Worm (Caenorhabditis elegans) whole organism, L4 larva: ENCODE results near the gene sas-7.
A peak's percentile ranks its signal among the peaks of the same experiment; 100 is the strongest.

Experiments used
- F10B5.3 ChIP-seq: sonication (generic microtip); optimal IDR thresholded peaks from 2 replicates; lab custom pipeline; 2016; ENCODE audit warnings: mild to moderate bottlenecking, missing genetic modification characterization, missing compliant biosample characterization
- F26F4.8 ChIP-seq: fragments of 200-800 bp; sonication (Bioruptor generic); conservative IDR thresholded peaks from 2 replicates; pipeline ENCODE4 v1.3.6; 2022; ENCODE audit warnings: missing genetic modification characterization, missing compliant biosample characterization
- F49E8.2 ChIP-seq: sonication (generic microtip); optimal IDR thresholded peaks from 2 replicates; lab custom pipeline; 2016; ENCODE audit warnings: missing compliant biosample characterization, mild to moderate bottlenecking, missing genetic modification characterization, borderline replicate concordance
- ZK337.2 ChIP-seq: fragments of 200-800 bp; sonication (Bioruptor generic); IDR thresholded peaks from 2 replicates; pipeline ENCODE4 v1.3.6; 2022; ENCODE audit warnings: missing genetic modification reagents, missing genetic modification characterization, missing compliant biosample characterization
- aha-1 ChIP-seq: fragments of 150-350 bp; peaks from one replicate; lab custom pipeline; 2014; ENCODE audit warnings: missing biosample characterization, missing genetic modification characterization
- ama-1 ChIP-seq: fragments of 150-350 bp; optimal IDR thresholded peaks from 2 replicates; lab custom pipeline; 2014; ENCODE audit warnings: inconsistent platforms, mixed read lengths
- ceh-32 ChIP-seq: sonication (generic microtip); optimal IDR thresholded peaks from 2 replicates; lab custom pipeline; 2016; ENCODE audit warnings: mild to moderate bottlenecking, missing genetic modification characterization, missing compliant biosample characterization; ENCODE audit not compliant: poor library complexity
- ceh-62 ChIP-seq: sonication (generic microtip); optimal IDR thresholded peaks from 2 replicates; lab custom pipeline; 2017; ENCODE audit warnings: missing biosample characterization, missing genetic modification characterization
- ctbp-1 ChIP-seq: fragments of 200-800 bp; sonication (Bioruptor generic); IDR thresholded peaks from 2 replicates; pipeline ENCODE4 v1.3.6; 2022; ENCODE audit warnings: missing genetic modification reagents, missing genetic modification characterization, missing compliant biosample characterization
- daf-12 ChIP-seq: fragments of 150-350 bp; optimal IDR thresholded peaks from 2 replicates; lab custom pipeline; 2014; ENCODE audit warnings: missing biosample characterization, missing genetic modification reagents, missing genetic modification characterization
- daf-19 ChIP-seq: fragments of 200-800 bp; sonication (Bioruptor generic); conservative IDR thresholded peaks from 2 replicates; pipeline ENCODE4 v1.3.6; 2022; ENCODE audit warnings: missing genetic modification characterization, missing compliant biosample characterization
- daf-8 ChIP-seq: fragments of 200-800 bp; sonication (Bioruptor generic); IDR thresholded peaks from 2 replicates; pipeline ENCODE4 v1.3.6; 2022; ENCODE audit warnings: missing genetic modification characterization, missing compliant biosample characterization
- dmd-6 ChIP-seq: fragments of 200-800 bp; sonication (Bioruptor generic); IDR thresholded peaks from 2 replicates; pipeline ENCODE4 v1.3.6; 2022; ENCODE audit warnings: missing genetic modification reagents, missing genetic modification characterization, missing compliant biosample characterization
- egl-43 ChIP-seq: fragments of 200-800 bp; sonication (Bioruptor generic); IDR thresholded peaks from 2 replicates; pipeline ENCODE4 v1.3.6; 2022; ENCODE audit warnings: missing genetic modification reagents, missing genetic modification characterization, missing compliant biosample characterization
- fos-1 ChIP-seq: fragments of 150-350 bp; optimal IDR thresholded peaks from 2 replicates; lab custom pipeline; 2014; ENCODE audit warnings: missing biosample characterization, missing genetic modification characterization
- hlh-11 ChIP-seq: fragments of 200-800 bp; sonication (Bioruptor generic); optimal IDR thresholded peaks from 2 replicates; lab custom pipeline; 2018; ENCODE audit warnings: mild to moderate bottlenecking, missing genetic modification characterization, missing compliant biosample characterization
- hlh-30 ChIP-seq: sonication (generic microtip); optimal IDR thresholded peaks from 2 replicates; lab custom pipeline; 2017; ENCODE audit warnings: antibody characterized with exemption, mild to moderate bottlenecking, missing genetic modification characterization, missing compliant biosample characterization; ENCODE audit not compliant: insufficient read depth
- hmg-1.1 ChIP-seq: fragments of 200-800 bp; sonication (Bioruptor generic); IDR thresholded peaks from 2 replicates; pipeline ENCODE4 v1.3.6; 2022; ENCODE audit warnings: missing genetic modification reagents, missing genetic modification characterization, missing compliant biosample characterization
- lin-1 ChIP-seq: fragments of 200-800 bp; sonication (Bioruptor generic); IDR thresholded peaks from 2 replicates; pipeline ENCODE4 v1.3.6; 2022; ENCODE audit warnings: missing genetic modification reagents, missing genetic modification characterization, missing compliant biosample characterization
- lin-13 ChIP-seq: fragments of 150-350 bp; optimal IDR thresholded peaks from 2 replicates; lab custom pipeline; 2014; ENCODE audit warnings: missing biosample characterization, missing genetic modification reagents, missing genetic modification characterization
- lsy-2 ChIP-seq, 2 experiments: fragments of 150-350 bp in 1 of 2; sonication (generic microtip) in 1 of 2; optimal IDR thresholded peaks; 2 replicates each; lab custom pipeline; 2014 to 2017; ENCODE audit warnings: missing biosample characterization in 2 of 2, missing genetic modification characterization in 2 of 2
- mdl-1 ChIP-seq, 2 experiments: fragments of 150-350 bp in 1 of 2; sonication (generic microtip) in 1 of 2; optimal IDR thresholded peaks; 2 replicates each; lab custom pipeline; 2014 to 2017; ENCODE audit warnings: missing biosample characterization in 2 of 2, missing genetic modification characterization in 2 of 2
- mes-2 ChIP-seq: sonication (generic microtip); optimal IDR thresholded peaks from 2 replicates; lab custom pipeline; 2016; ENCODE audit warnings: missing genotype, mild to moderate bottlenecking, missing genetic modification characterization, missing compliant biosample characterization; ENCODE audit not compliant: poor library complexity, severe bottlenecking
- mxl-3 ChIP-seq: fragments of 200-800 bp; sonication (Bioruptor generic); optimal IDR thresholded peaks from 2 replicates; lab custom pipeline; 2018; ENCODE audit warnings: mild to moderate bottlenecking, missing genetic modification characterization, missing compliant biosample characterization
- nhr-10 ChIP-seq: fragments of 150-350 bp; optimal IDR thresholded peaks from 2 replicates; lab custom pipeline; 2014; ENCODE audit warnings: missing biosample characterization, missing genetic modification characterization
- nhr-28 ChIP-seq: fragments of 150-350 bp; optimal IDR thresholded peaks from 2 replicates; lab custom pipeline; 2014; ENCODE audit warnings: missing biosample characterization, missing genetic modification characterization
- pqm-1 ChIP-seq: sonication (generic microtip); optimal IDR thresholded peaks from 2 replicates; lab custom pipeline; 2017; ENCODE audit warnings: missing biosample characterization, missing genetic modification characterization
- saeg-2 ChIP-seq: fragments of 200-800 bp; sonication (Bioruptor generic); IDR thresholded peaks from 2 replicates; pipeline ENCODE4 v1.3.6; 2022; ENCODE audit warnings: missing genetic modification reagents, missing genetic modification characterization, missing compliant biosample characterization
- sdz-12 ChIP-seq: fragments of 200-800 bp; sonication (Bioruptor generic); optimal IDR thresholded peaks from 2 replicates; lab custom pipeline; 2018; ENCODE audit warnings: mild to moderate bottlenecking, missing genetic modification characterization, missing compliant biosample characterization
- set-16 ChIP-seq: fragments of 200-800 bp; sonication (Bioruptor generic); IDR thresholded peaks from 2 replicates; pipeline ENCODE4 v1.3.6; 2022; ENCODE audit warnings: missing genetic modification reagents, missing genetic modification characterization, missing compliant biosample characterization
- skn-1 ChIP-seq: fragments of 150-350 bp; optimal IDR thresholded peaks from 2 replicates; lab custom pipeline; 2014; ENCODE audit warnings: missing biosample characterization, missing genetic modification characterization
- snpc-1.2 ChIP-seq: fragments of 200-800 bp; sonication (Bioruptor generic); IDR thresholded peaks from 2 replicates; pipeline ENCODE4 v1.3.6; 2022; ENCODE audit warnings: missing genetic modification reagents, missing genetic modification characterization, missing compliant biosample characterization
- spr-1 ChIP-seq: sonication (generic microtip); optimal IDR thresholded peaks from 2 replicates; lab custom pipeline; 2016; ENCODE audit warnings: mild to moderate bottlenecking, missing genetic modification characterization, missing compliant biosample characterization
- tag-97 ChIP-seq: fragments of 200-800 bp; sonication (Bioruptor generic); IDR thresholded peaks from 2 replicates; pipeline ENCODE4 v1.3.6; 2022; ENCODE audit warnings: missing genetic modification characterization, missing compliant biosample characterization
- tra-1 ChIP-seq: fragments of 200-800 bp; sonication (Bioruptor generic); IDR thresholded peaks from 2 replicates; pipeline ENCODE4 v1.3.6; 2022; ENCODE audit warnings: missing genetic modification reagents, missing genetic modification characterization, missing compliant biosample characterization
- unc-39 ChIP-seq: sonication (generic microtip); optimal IDR thresholded peaks from 2 replicates; lab custom pipeline; 2017; ENCODE audit warnings: missing biosample characterization, missing genetic modification characterization
- unc-62 ChIP-seq, 3 experiments: fragments of 150-350 bp in 1 of 3; sonication (generic microtip); optimal IDR thresholded peaks in 2 of 3; peaks in 1 of 3; 1 replicate in 1 of 3; 2 replicates in 2 of 3; lab custom pipeline; 2014 to 2017; ENCODE audit warnings: missing biosample characterization in 3 of 3, missing genetic modification characterization in 3 of 3, missing genetic modification reagents in 3 of 3, missing genotype in 1 of 3
- vab-7 ChIP-seq: fragments of 200-800 bp; sonication (Bioruptor generic); IDR thresholded peaks from 2 replicates; pipeline ENCODE4 v1.3.6; 2022; ENCODE audit warnings: missing genetic modification reagents, missing genetic modification characterization, missing compliant biosample characterization
- zag-1 ChIP-seq: fragments of 150-350 bp; optimal IDR thresholded peaks from 2 replicates; lab custom pipeline; 2014; ENCODE audit warnings: missing biosample characterization, missing genetic modification characterization
- zfp-2 ChIP-seq: sonication (generic microtip); optimal IDR thresholded peaks from 2 replicates; lab custom pipeline; 2016; ENCODE audit warnings: mild to moderate bottlenecking, missing genetic modification characterization, missing compliant biosample characterization
- zip-11 ChIP-seq: fragments of 200-800 bp; sonication (Bioruptor generic); IDR thresholded peaks from 2 replicates; pipeline ENCODE4 v1.3.6; 2022; ENCODE audit warnings: missing genetic modification characterization, missing compliant biosample characterization
- ztf-11 ChIP-seq: fragments of 150-350 bp; optimal IDR thresholded peaks from 2 replicates; lab custom pipeline; 2014; ENCODE audit warnings: missing biosample characterization, missing genetic modification characterization
- ztf-7 ChIP-seq: fragments of 150-350 bp; optimal IDR thresholded peaks from 2 replicates; lab custom pipeline; 2014; ENCODE audit warnings: missing biosample characterization, missing genetic modification characterization

The sas-7 gene

DNA sequence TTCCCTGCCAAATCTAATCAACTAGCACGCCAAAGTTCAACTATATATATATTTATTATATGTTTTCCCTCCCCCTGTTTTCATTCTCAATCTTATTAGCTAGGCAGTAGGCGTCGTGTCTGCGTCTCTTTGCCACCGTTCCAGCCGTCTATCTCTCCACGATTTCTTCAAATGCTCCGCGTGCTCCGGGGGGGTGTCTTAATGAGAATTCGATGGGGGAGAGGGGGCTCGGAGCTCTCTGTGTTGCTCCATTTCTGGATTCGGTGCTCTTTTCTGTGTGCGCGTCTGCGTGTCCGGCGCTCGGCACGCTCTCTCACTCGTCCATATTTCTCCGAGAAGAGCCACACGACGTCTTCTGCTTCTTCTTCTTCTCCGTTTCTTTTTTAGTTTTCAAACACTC lies 36.6 kb upstream of the sas-7 start (continued):
- no peak for TF ChIP-seq sdz-12
- peak; percentile 19 for TF ChIP-seq lin-13 (GFP tag; lab: Kevin White, UChicago)
- peak in 1 of 2 experiments; percentile 82 for TF ChIP-seq unc-62 (GFP tag; optimal IDR thresholded peaks at IDR 0.05 in 1 of 2; lab: Kevin White, UChicago)
- TF ChIP-seq unc-62 (tag; optimal IDR thresholded peaks at IDR 0.05; lab: Kevin White, UChicago), result no peak
- TF ChIP-seq zag-1, result peak; percentile 33
- peak; percentile 55 for TF ChIP-seq dmd-6 (GFP tag; lab: Robert Waterston, UW)
- TF ChIP-seq ceh-32 (tag; lab: Kevin White, UChicago), result no peak
- TF ChIP-seq spr-1 (tag; lab: Kevin White, UChicago), result no peak
- peak; percentile 48 to 74 for TF ChIP-seq mdl-1 (tag; optimal IDR thresholded peaks at IDR 0.05; lab: Kevin White, UChicago)
- peak; percentile 9 for TF ChIP-seq mes-2 (tag; lab: Kevin White, UChicago)
- TF ChIP-seq tra-1 (GFP tag; lab: Robert Waterston, UW), result 0 out of 2 replicates have a peak, but pooled peaks have one; percentile 35
- TF ChIP-seq nhr-10 (tag; lab: Kevin White, UChicago), result no peak
- TF ChIP-seq ceh-62 (tag; lab: Kevin White, UChicago), result no peak
- no peak for TF ChIP-seq F49E8.2
- TF ChIP-seq egl-43 (GFP tag; lab: Robert Waterston, UW), result peak; percentile 65; the same call in 1 of the 2 replicates
- TF ChIP-seq vab-7 (GFP tag; lab: Robert Waterston, UW), result peak; percentile 59
- TF ChIP-seq F26F4.8 (GFP tag; lab: Robert Waterston, UW), result no peak
- TF ChIP-seq ztf-7 (tag; lab: Kevin White, UChicago), result no peak
- no peak for TF ChIP-seq skn-1 (tag; lab: Kevin White, UChicago)
- TF ChIP-seq fos-1 (tag; lab: Kevin White, UChicago), result no peak
- TF ChIP-seq daf-12, result no peak
- no peak for TF ChIP-seq nhr-28 (tag; lab: Kevin White, UChicago)

DNA sequence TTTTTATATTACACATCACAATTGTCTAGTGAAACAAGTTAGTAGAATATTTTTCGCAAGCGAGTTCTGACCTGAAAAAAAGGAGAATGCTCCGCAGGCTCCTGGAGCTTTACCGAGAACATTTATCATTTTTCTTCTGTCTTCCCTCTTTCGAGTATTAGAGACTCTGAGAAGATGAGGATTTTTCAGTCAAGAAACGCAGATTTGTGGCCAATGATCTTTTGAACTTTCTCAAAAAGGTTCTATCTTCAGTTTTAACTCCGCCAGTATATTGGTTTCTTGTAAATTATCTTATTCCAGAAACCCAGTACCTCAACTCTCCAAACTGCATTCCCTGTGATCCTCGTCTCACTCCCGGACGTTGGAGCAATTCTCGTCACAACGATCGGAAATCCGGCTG lies 35.2 kb upstream of the sas-7 start, which contains the start of gene K10G9.2:
TSS of gene K10G9.2 (plus strand) at position 301 of the 400 bp plus-strand sequence.
- TF ChIP-seq spr-1 (tag; lab: Kevin White, UChicago) (no peak), daf-8 (GFP tag; lab: Robert Waterston, UW) (no peak), saeg-2 (no peak), nhr-28 (tag; lab: Kevin White, UChicago) (no peak), hmg-1.1 (GFP tag; lab: Robert Waterston, UW) (no peak), tag-97 (GFP tag; lab: Robert Waterston, UW) (no peak), snpc-1.2 (GFP tag; lab: Robert Waterston, UW) (no peak), ctbp-1 (no peak)

DNA sequence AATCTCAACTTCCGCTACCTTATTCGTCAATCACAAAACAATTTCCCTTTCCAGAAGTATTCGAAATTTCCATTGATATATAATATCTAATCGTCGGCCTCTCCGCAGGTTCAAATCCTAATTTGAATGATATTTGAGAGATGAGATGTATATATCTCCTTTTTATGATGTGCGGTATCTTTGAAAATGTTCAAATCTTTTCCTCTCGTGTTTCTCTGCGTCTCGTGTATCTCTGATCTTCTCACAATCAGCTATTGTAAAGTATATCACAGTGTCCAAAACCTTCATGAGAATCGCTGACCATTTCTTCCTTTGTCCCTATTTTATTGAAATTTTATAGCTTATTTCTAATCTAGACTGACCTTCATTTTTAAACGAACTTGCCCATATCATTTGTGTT lies 31.0 kb upstream of the sas-7 start:
- TF ChIP-seq set-16 (GFP tag; lab: Robert Waterston, UW) (no peak), unc-62 (GFP tag; optimal IDR thresholded peaks at IDR 0.05 in 1 of 2; lab: Kevin White, UChicago) (peak in 1 of 2 experiments; percentile 75), unc-62 (tag; optimal IDR thresholded peaks at IDR 0.05; lab: Kevin White, UChicago) (no peak), mdl-1 (tag; optimal IDR thresholded peaks at IDR 0.05; lab: Kevin White, UChicago) (peak in 1 of 2 experiments; percentile 9), lin-1 (no peak)

DNA sequence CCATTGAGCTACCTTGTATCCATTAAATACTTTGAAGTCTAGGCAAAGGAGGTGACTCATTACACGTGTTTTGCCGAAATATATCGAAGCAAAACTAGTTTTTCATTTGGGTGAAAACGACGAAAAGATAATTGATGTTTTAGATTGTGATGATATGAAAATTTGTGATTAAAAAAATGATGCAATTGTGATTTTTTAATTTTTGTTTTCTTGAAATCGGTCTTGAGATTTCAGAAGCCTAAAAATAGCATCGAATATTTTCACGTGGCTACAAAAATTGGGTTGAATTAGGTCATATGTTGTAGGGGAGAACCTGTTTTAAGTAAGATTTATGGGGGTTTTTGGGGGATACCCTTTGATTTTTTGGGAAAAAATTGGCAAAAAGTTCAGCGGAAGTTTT lies 30.3 kb upstream of the sas-7 start:
- TF ChIP-seq mxl-3 (peak; percentile 26), nhr-28 (tag; lab: Kevin White, UChicago) (peak; percentile 46), ZK337.2 (GFP tag; lab: Robert Waterston, UW) (no peak), ztf-11 (no peak), hlh-30 (peak; percentile 52), pqm-1 (no peak), mdl-1 (tag; optimal IDR thresholded peaks at IDR 0.05; lab: Kevin White, UChicago) (peak in 1 of 2 experiments; percentile 62), aha-1 (tag; lab: Kevin White, UChicago) (peak; percentile 74), tag-97 (GFP tag; lab: Robert Waterston, UW) (no peak), ama-1 (no peak), unc-39 (no peak), lsy-2 (tag; optimal IDR thresholded peaks at IDR 0.05; lab: Kevin White, UChicago) (peak in 1 of 2 experiments; percentile 20), hlh-11 (tag; lab: Kevin White, UChicago) (peak; percentile 6), zip-11 (GFP tag; lab: Robert Waterston, UW) (no peak), F10B5.3 (tag; lab: Kevin White, UChicago) (no peak), daf-19 (GFP tag; lab: Robert Waterston, UW) (no peak), ztf-7 (tag; lab: Kevin White, UChicago) (no peak), zfp-2 (tag; lab: Kevin White, UChicago) (no peak)
